Worm (Caenorhabditis elegans): ENCODE measurements around the gene Y57G11C.31.

The Y57G11C.31 gene

ce11 chrIV:14661370-14661769, 15.8 kb upstream of the Y57G11C.31 start:
- TF ChIP-seq ref-1 (GFP tag; conservative IDR thresholded peaks at IDR 0.05) (no peak), tab-1 (GFP tag; IDR thresholded peaks at IDR 0.05) (no peak), klf-2 (GFP tag; conservative IDR thresholded peaks at IDR 0.05) (no peak), med-1 (GFP tag; optimal IDR thresholded peaks at IDR 0.05; ENCODE audit: insufficient read depth) (no peak), cog-1 (tag; optimal IDR thresholded peaks at IDR 0.05) (no peak), ztf-29 (GFP tag; IDR thresholded peaks at IDR 0.05) (no peak), T22C8.4 (GFP tag; IDR thresholded peaks at IDR 0.05) (no peak), flt-1 (GFP tag; IDR thresholded peaks at IDR 0.05) (no peak), ztf-23 (GFP tag; IDR thresholded peaks at IDR 0.05) (no peak)

ce11 chrIV:14675789-14676188, 1.4 kb upstream of the Y57G11C.31 start:
- TF ChIP-seq ref-1 (GFP tag; conservative IDR thresholded peaks at IDR 0.05) (no peak), cog-1 (tag; optimal IDR thresholded peaks at IDR 0.05) (peak; percentile 8)

ce11 chrIV:14679060-14679459, 1.9 kb downstream of the Y57G11C.31 start:
- no peak for TF ChIP-seq tab-1 (GFP tag; IDR thresholded peaks at IDR 0.05)
- TF ChIP-seq cog-1 (tag; optimal IDR thresholded peaks at IDR 0.05): no peak
- TF ChIP-seq klf-2 (GFP tag; conservative IDR thresholded peaks at IDR 0.05): no peak
- no peak for TF ChIP-seq med-1 (GFP tag; optimal IDR thresholded peaks at IDR 0.05; ENCODE audit: insufficient read depth)
- TF ChIP-seq ref-1 (GFP tag; conservative IDR thresholded peaks at IDR 0.05): no peak
- TF ChIP-seq ztf-23 (GFP tag; IDR thresholded peaks at IDR 0.05): no peak
- TF ChIP-seq T22C8.4 (GFP tag; IDR thresholded peaks at IDR 0.05): no peak
- TF ChIP-seq ztf-29 (GFP tag; IDR thresholded peaks at IDR 0.05): no peak
- no peak for TF ChIP-seq flt-1 (GFP tag; IDR thresholded peaks at IDR 0.05)

- no peak for TF ChIP-seq ref-1 (GFP tag; conservative IDR thresholded peaks at IDR 0.05)
- TF ChIP-seq med-1 (GFP tag; optimal IDR thresholded peaks at IDR 0.05; ENCODE audit: insufficient read depth): no peak
- TF ChIP-seq flt-1 (GFP tag; IDR thresholded peaks at IDR 0.05): no peak
- TF ChIP-seq ztf-23 (GFP tag; IDR thresholded peaks at IDR 0.05): no peak
- no peak for TF ChIP-seq cog-1 (tag; optimal IDR thresholded peaks at IDR 0.05)
- TF ChIP-seq ztf-29 (GFP tag; IDR thresholded peaks at IDR 0.05): no peak
- no peak for TF ChIP-seq tab-1 (GFP tag; IDR thresholded peaks at IDR 0.05)
- no peak for TF ChIP-seq T22C8.4 (GFP tag; IDR thresholded peaks at IDR 0.05)
- no peak for TF ChIP-seq klf-2 (GFP tag; conservative IDR thresholded peaks at IDR 0.05)
Measured at ce11 chrIV:14687716-14688115, 10.5 kb downstream of the Y57G11C.31 start.

DNA sequence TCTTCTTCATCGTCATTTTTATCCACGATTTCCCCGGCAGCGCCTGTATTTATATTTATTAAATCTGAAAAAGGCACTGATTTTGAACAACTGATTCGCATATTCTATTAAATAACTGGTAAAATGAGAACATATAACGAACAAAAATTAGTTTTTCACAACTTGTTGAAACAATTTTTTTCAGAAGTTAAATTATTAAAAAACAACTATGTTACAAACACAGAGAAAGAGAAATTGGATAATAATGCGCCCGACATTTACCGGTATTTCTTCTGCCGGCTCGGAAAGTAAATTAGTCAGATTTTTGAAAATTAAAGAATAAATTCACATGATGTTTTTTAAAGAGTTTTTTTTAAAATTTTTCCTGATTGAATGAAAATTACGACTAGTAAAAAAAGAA, 22.7 kb downstream of the Y57G11C.31 start, which contains the start of gene haf-8:
Gene haf-8 (minus strand): TSS at position 101 of the 400 bp plus-strand sequence.
- no peak for TF ChIP-seq tab-1 (GFP tag; IDR thresholded peaks at IDR 0.05)
- TF ChIP-seq ztf-29 (GFP tag; IDR thresholded peaks at IDR 0.05): no peak
- TF ChIP-seq ref-1 (GFP tag; conservative IDR thresholded peaks at IDR 0.05): no peak
- TF ChIP-seq cog-1 (tag; optimal IDR thresholded peaks at IDR 0.05): no peak
- no peak for TF ChIP-seq med-1 (GFP tag; optimal IDR thresholded peaks at IDR 0.05; ENCODE audit: insufficient read depth)
- TF ChIP-seq T22C8.4 (GFP tag; IDR thresholded peaks at IDR 0.05): no peak
- no peak for TF ChIP-seq ztf-23 (GFP tag; IDR thresholded peaks at IDR 0.05)

DNA sequence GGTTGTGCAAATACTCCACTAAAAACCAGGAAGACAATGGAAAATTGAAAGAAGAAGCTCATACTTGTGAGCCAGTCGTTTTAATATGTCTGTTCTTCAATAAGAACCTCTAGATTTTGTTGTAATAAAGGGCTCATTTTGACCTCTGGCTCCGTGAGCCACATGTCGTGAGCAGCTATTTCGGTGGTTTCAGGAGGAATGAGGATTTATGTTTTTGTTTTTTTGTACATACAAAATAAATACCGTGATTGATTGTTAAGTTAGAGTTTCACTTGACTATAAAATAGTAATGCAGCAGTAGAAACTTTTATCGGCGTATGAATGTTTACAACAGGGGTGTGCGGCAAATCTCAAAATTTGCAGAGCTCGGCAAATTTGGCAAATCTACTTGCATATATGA, 27.0 kb downstream of the Y57G11C.31 start, which contains the start of gene Y57G11C.40:
Gene Y57G11C.40 (minus strand): TSS at position 101 of the 400 bp plus-strand sequence.
- TF ChIP-seq ztf-23 (GFP tag; IDR thresholded peaks at IDR 0.05): no peak
- no peak for TF ChIP-seq flt-1 (GFP tag; IDR thresholded peaks at IDR 0.05)
- TF ChIP-seq ztf-29 (GFP tag; IDR thresholded peaks at IDR 0.05): no peak

ce11 chrIV:14704952-14705351, 27.8 kb downstream of the Y57G11C.31 start:
- TF ChIP-seq med-1 (GFP tag; optimal IDR thresholded peaks at IDR 0.05; ENCODE audit: insufficient read depth): no peak
- TF ChIP-seq klf-2 (GFP tag; conservative IDR thresholded peaks at IDR 0.05): no peak
- no peak for TF ChIP-seq ztf-29 (GFP tag; IDR thresholded peaks at IDR 0.05)
- no peak for TF ChIP-seq flt-1 (GFP tag; IDR thresholded peaks at IDR 0.05)

DNA sequence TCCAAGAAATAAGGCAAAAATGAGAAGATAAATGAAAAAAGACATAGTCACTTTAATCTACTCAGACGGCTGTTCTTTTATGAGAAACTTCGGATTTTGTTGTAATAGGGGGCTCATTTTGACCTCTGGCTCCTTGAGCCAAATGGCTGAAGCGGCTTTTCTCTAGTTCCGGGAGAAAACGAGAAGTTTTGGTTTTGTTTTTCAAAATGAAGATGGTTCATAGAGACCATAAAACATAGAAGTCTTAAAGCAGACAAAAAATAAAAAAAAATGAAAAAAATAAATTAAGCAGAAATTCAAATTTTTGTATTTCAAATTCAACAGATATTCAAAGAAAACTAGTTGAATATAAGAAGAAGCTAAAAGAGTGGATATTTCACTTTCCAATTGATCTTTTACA, 29.1 kb downstream of the Y57G11C.31 start, which contains the start of gene Y57G11C.41:
Gene Y57G11C.41 (minus strand): TSS at position 101 of the 400 bp plus-strand sequence.
- TF ChIP-seq tab-1 (GFP tag; IDR thresholded peaks at IDR 0.05) (no peak), flt-1 (GFP tag; IDR thresholded peaks at IDR 0.05) (no peak), ztf-29 (GFP tag; IDR thresholded peaks at IDR 0.05) (no peak), ref-1 (GFP tag; conservative IDR thresholded peaks at IDR 0.05) (no peak), ztf-23 (GFP tag; IDR thresholded peaks at IDR 0.05) (no peak), klf-2 (GFP tag; conservative IDR thresholded peaks at IDR 0.05) (no peak), cog-1 (tag; optimal IDR thresholded peaks at IDR 0.05) (no peak), T22C8.4 (GFP tag; IDR thresholded peaks at IDR 0.05) (no peak), med-1 (GFP tag; optimal IDR thresholded peaks at IDR 0.05; ENCODE audit: insufficient read depth) (no peak)

DNA sequence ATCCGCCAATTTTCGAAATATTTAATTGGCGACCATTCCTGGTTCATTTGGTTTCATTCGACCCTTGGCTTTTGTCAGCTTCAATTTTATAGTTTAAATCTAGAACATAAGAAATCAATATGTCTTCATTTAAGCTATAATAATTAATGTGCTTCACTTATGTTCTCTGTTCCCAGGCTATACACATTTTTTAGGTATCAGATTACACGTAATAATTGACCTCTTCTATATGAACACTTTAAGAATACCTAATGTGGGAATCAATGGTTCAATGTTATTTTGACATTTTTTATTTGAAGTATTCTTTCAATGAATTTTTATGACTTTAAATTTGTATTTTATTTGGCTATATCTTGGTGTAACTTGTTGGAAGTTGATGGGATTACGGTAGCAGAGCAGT, 32.1 kb downstream of the Y57G11C.31 start, which contains the start of gene lgc-7:
Gene lgc-7 (plus strand): TSS at position 301 of the 400 bp plus-strand sequence.
- TF ChIP-seq klf-2 (GFP tag; conservative IDR thresholded peaks at IDR 0.05): no peak
- no peak for TF ChIP-seq ref-1 (GFP tag; conservative IDR thresholded peaks at IDR 0.05)
- no peak for TF ChIP-seq ztf-29 (GFP tag; IDR thresholded peaks at IDR 0.05)
- TF ChIP-seq flt-1 (GFP tag; IDR thresholded peaks at IDR 0.05): no peak
- TF ChIP-seq T22C8.4 (GFP tag; IDR thresholded peaks at IDR 0.05): no peak
- TF ChIP-seq ztf-23 (GFP tag; IDR thresholded peaks at IDR 0.05): no peak
- TF ChIP-seq cog-1 (tag; optimal IDR thresholded peaks at IDR 0.05): no peak
- no peak for TF ChIP-seq tab-1 (GFP tag; IDR thresholded peaks at IDR 0.05)
- no peak for TF ChIP-seq med-1 (GFP tag; optimal IDR thresholded peaks at IDR 0.05; ENCODE audit: insufficient read depth)

ce11 chrIV:14715500-14715899, 38.3 kb downstream of the Y57G11C.31 start, which contains the start of gene lgc-8:
Gene lgc-8 (plus strand): TSS chrIV:14715800.
- no peak for TF ChIP-seq ztf-23 (GFP tag; IDR thresholded peaks at IDR 0.05)

ce11 chrIV:14728225-14728624, 51.1 kb downstream of the Y57G11C.31 start, which contains the start of gene Y57G11C.42:
Gene Y57G11C.42 (plus strand): TSS chrIV:14728525.
- TF ChIP-seq ref-1 (GFP tag; conservative IDR thresholded peaks at IDR 0.05): no peak

All from whole organism, midembryonic.